Fruit fly (Drosophila melanogaster) whole organism, embryonic: Measurements from ENCODE around the gene Hinfp.

Source experiments
- CG11398 ChIP-seq: fragments of 200-800 bp; sonication (Bioruptor generic); optimal IDR thresholded peaks from 2 replicates; lab custom pipeline; 2016; ENCODE audit warnings: missing biosample characterization, missing genetic modification characterization
- CG13424 ChIP-seq: fragments of 200-800 bp; sonication (Bioruptor generic); optimal IDR thresholded peaks from 2 replicates; lab custom pipeline; 2019; ENCODE audit warnings: missing biosample characterization, mild to moderate bottlenecking, missing genetic modification characterization, moderate library complexity
- CG14441 ChIP-seq: fragments of 200-800 bp; sonication (Bioruptor generic); IDR thresholded peaks from 2 replicates; pipeline ENCODE4 v1.3.6; 2022; ENCODE audit warnings: missing biosample characterization, missing genetic modification characterization
- CG16813 ChIP-seq: fragments of 200-800 bp; sonication (Bioruptor generic); IDR thresholded peaks from 3 replicates; pipeline ENCODE4 v1.3.6; 2022; ENCODE audit warnings: missing biosample characterization, missing genetic modification characterization; ENCODE audit not compliant: partially characterized antibody
- CG17328 ChIP-seq: fragments of 200-800 bp; sonication (Bioruptor generic); IDR thresholded peaks from 2 replicates; pipeline ENCODE4 v1.3.6; 2022; ENCODE audit warnings: missing biosample characterization, missing genetic modification characterization
- CG17359 ChIP-seq: fragments of 200-800 bp; sonication (Bioruptor generic); optimal IDR thresholded peaks from 3 replicates; lab custom pipeline; 2018; ENCODE audit warnings: missing biosample characterization, mild to moderate bottlenecking, missing genetic modification characterization, moderate library complexity
- CG17612 ChIP-seq: fragments of 200-800 bp; sonication (Bioruptor generic); IDR thresholded peaks from 2 replicates; pipeline ENCODE4 v1.3.6; 2022; ENCODE audit warnings: missing biosample characterization, missing genetic modification characterization
- CG17912 ChIP-seq: fragments of 200-800 bp; sonication (Bioruptor generic); optimal IDR thresholded peaks from 2 replicates; lab custom pipeline; 2018; ENCODE audit warnings: missing biosample characterization, mild to moderate bottlenecking, missing genetic modification characterization
- CG1792 ChIP-seq: fragments of 200-800 bp; sonication (Bioruptor generic); optimal IDR thresholded peaks from 2 replicates; lab custom pipeline; 2016; ENCODE audit warnings: missing biosample characterization, missing genetic modification characterization
- CG31224 ChIP-seq: fragments of 200-800 bp; sonication (Bioruptor generic); IDR thresholded peaks from 2 replicates; pipeline ENCODE4 v1.3.6; 2022; ENCODE audit warnings: missing biosample characterization, missing genetic modification characterization
- CG4360 ChIP-seq: fragments of 200-800 bp; sonication (Bioruptor generic); IDR thresholded peaks from 2 replicates; pipeline ENCODE4 v1.3.6; 2022; ENCODE audit warnings: missing biosample characterization, missing genetic modification characterization
- CG5180 ChIP-seq: fragments of 200-800 bp; sonication (Bioruptor generic); optimal IDR thresholded peaks from 3 replicates; lab custom pipeline; 2017; ENCODE audit warnings: missing biosample characterization, missing genetic modification characterization, mild to moderate bottlenecking, moderate library complexity, missing genetic modification reagents
- CG5245 ChIP-seq: fragments of 200-800 bp; sonication (Bioruptor generic); optimal IDR thresholded peaks from 3 replicates; lab custom pipeline; 2016; ENCODE audit warnings: missing biosample characterization, missing genetic modification characterization
- CG8388 ChIP-seq: fragments of 200-800 bp; sonication (Bioruptor generic); optimal IDR thresholded peaks from 2 replicates; lab custom pipeline; 2019; ENCODE audit warnings: missing biosample characterization, mild to moderate bottlenecking, missing genetic modification characterization, moderate library complexity
- CkIIα-i1 ChIP-seq: fragments of 200-800 bp; sonication (Bioruptor generic); IDR thresholded peaks from 2 replicates; pipeline ENCODE4 v1.3.6; 2022; ENCODE audit warnings: missing biosample characterization, missing genetic modification characterization
- CrebB ChIP-seq: fragments of 200-800 bp; sonication (Bioruptor generic); optimal IDR thresholded peaks from 3 replicates; lab custom pipeline; 2018; ENCODE audit warnings: missing biosample characterization, mild to moderate bottlenecking, missing genetic modification characterization
- D ChIP-seq, 2 experiments: fragments of 200-800 bp in 1 of 2; fragments of >200 bp in 1 of 2; sonication (Bioruptor generic) in 1 of 2; optimal IDR thresholded peaks; 2 replicates in 1 of 2; 3 replicates in 1 of 2; lab custom pipeline; 2017; ENCODE audit warnings: mild to moderate bottlenecking in 1 of 2, missing biosample characterization in 1 of 2, missing genetic modification characterization in 1 of 2, missing genetic modification reagents in 1 of 2
- Deaf1 ChIP-seq: fragments of 200-800 bp; optimal IDR thresholded peaks from 3 replicates; lab custom pipeline; 2019; ENCODE audit warnings: missing biosample characterization, mild to moderate bottlenecking, missing genetic modification characterization, moderate library complexity
- Dfd ChIP-seq, 2 experiments: fragments of >200 bp; optimal IDR thresholded peaks; 2 replicates each; lab custom pipeline; 2017; ENCODE audit warnings: missing biosample characterization in 2 of 2, missing genetic modification characterization in 2 of 2
- E2f2 ChIP-seq: fragments of 200-800 bp; sonication (Bioruptor generic); IDR thresholded peaks from 2 replicates; pipeline ENCODE4 v1.3.6; 2022; ENCODE audit warnings: missing biosample characterization, missing genetic modification characterization
- Eip74EF ChIP-seq, 2 experiments: fragments of 200-800 bp in 1 of 2; fragments of >200 bp in 1 of 2; sonication (Bioruptor generic) in 1 of 2; optimal IDR thresholded peaks; 2 replicates each; lab custom pipeline; 2017 to 2019; ENCODE audit warnings: missing biosample characterization in 2 of 2, missing genetic modification characterization in 2 of 2, mild to moderate bottlenecking in 1 of 2, moderate library complexity in 1 of 2
- Hand ChIP-seq: fragments of 200-800 bp; sonication (Bioruptor generic); optimal IDR thresholded peaks from 2 replicates; lab custom pipeline; 2017; ENCODE audit warnings: mild to moderate bottlenecking, missing biosample characterization, missing genetic modification reagents, missing genetic modification characterization
- Med ChIP-seq: fragments of 200-800 bp; sonication (Bioruptor generic); peaks from one replicate; lab custom pipeline; 2016; ENCODE audit warnings: missing biosample characterization, missing genetic modification characterization, mild to moderate bottlenecking, inconsistent platforms, moderate library complexity
- NFAT ChIP-seq: fragments of 200-800 bp; sonication (Bioruptor generic); IDR thresholded peaks from 2 replicates; pipeline ENCODE4 v1.3.6; 2022; ENCODE audit warnings: missing biosample characterization, missing genetic modification characterization
- Nf-YC ChIP-seq: fragments of 200-800 bp; optimal IDR thresholded peaks from 3 replicates; lab custom pipeline; 2019; ENCODE audit warnings: missing biosample characterization, mild to moderate bottlenecking, missing genetic modification characterization, moderate library complexity
- Optix ChIP-seq: fragments of 200-800 bp; sonication (Bioruptor generic); IDR thresholded peaks from 3 replicates; pipeline ENCODE4 v1.3.6; 2022; ENCODE audit warnings: missing biosample characterization, missing genetic modification characterization
- Ssrp ChIP-seq: fragments of 200-800 bp; sonication (Bioruptor generic); optimal IDR thresholded peaks from 2 replicates; lab custom pipeline; 2018; ENCODE audit warnings: missing biosample characterization, mild to moderate bottlenecking, missing genetic modification characterization, moderate library complexity
- Stat92E ChIP-seq, 3 experiments: fragments of >200 bp in 2 of 3; fragments of 200-800 bp in 1 of 3; sonication (Bioruptor generic) in 1 of 3; optimal IDR thresholded peaks; 2 replicates each; lab custom pipeline; 2017 to 2019; ENCODE audit warnings: missing biosample characterization in 3 of 3, missing genetic modification characterization in 3 of 3, mild to moderate bottlenecking in 1 of 3, moderate library complexity in 1 of 3
- TFAM ChIP-seq: fragments of 200-800 bp; sonication (Bioruptor generic); optimal IDR thresholded peaks from 2 replicates; lab custom pipeline; 2017; ENCODE audit warnings: missing biosample characterization, missing genetic modification characterization, inconsistent platforms
- Trl ChIP-seq, 3 experiments: fragments of >200 bp in 2 of 3; fragments of 200-800 bp in 1 of 3; sonication (Bioruptor generic) in 1 of 3; optimal IDR thresholded peaks; 2 replicates in 1 of 3; 3 replicates in 2 of 3; lab custom pipeline; 2016 to 2017; ENCODE audit warnings: missing biosample characterization in 1 of 3, missing genetic modification characterization in 1 of 3
- Vsx1 ChIP-seq: fragments of 200-800 bp; sonication (Bioruptor generic); optimal IDR thresholded peaks from 2 replicates; lab custom pipeline; 2017; ENCODE audit warnings: missing biosample characterization, mild to moderate bottlenecking, missing genetic modification characterization, missing genetic modification reagents
- amos ChIP-seq: fragments of 200-800 bp; sonication (Bioruptor generic); IDR thresholded peaks from 2 replicates; pipeline ENCODE4 v1.3.6; 2022; ENCODE audit warnings: missing biosample characterization, missing genetic modification characterization; ENCODE audit not compliant: partially characterized antibody
- ase ChIP-seq: fragments of 200-800 bp; sonication (Bioruptor generic); IDR thresholded peaks from 3 replicates; pipeline ENCODE4 v1.3.6; 2022; ENCODE audit warnings: missing biosample characterization, missing genetic modification characterization
- da ChIP-seq: fragments of 200-800 bp; sonication (Bioruptor generic); optimal IDR thresholded peaks from 2 replicates; lab custom pipeline; 2016; ENCODE audit warnings: missing biosample characterization, missing genetic modification characterization
- esg ChIP-seq: fragments of 200-800 bp; sonication (Bioruptor generic); conservative IDR thresholded peaks from 2 replicates; pipeline ENCODE4 v1.3.6; 2022; ENCODE audit warnings: missing biosample characterization, missing genetic modification characterization
- fd3F ChIP-seq: fragments of 200-800 bp; sonication (Bioruptor generic); optimal IDR thresholded peaks from 2 replicates; lab custom pipeline; 2018; ENCODE audit warnings: missing biosample characterization, mild to moderate bottlenecking, missing genetic modification characterization, moderate library complexity
- grau ChIP-seq: fragments of 200-800 bp; optimal IDR thresholded peaks from 3 replicates; lab custom pipeline; 2019; ENCODE audit warnings: missing biosample characterization, mild to moderate bottlenecking, missing genetic modification characterization, moderate library complexity
- grn ChIP-seq: fragments of 200-800 bp; sonication (Bioruptor generic); optimal IDR thresholded peaks from 3 replicates; lab custom pipeline; 2017; ENCODE audit warnings: missing biosample characterization, missing genetic modification characterization
- gro ChIP-seq: fragments of 200-800 bp; sonication (Bioruptor generic); optimal IDR thresholded peaks from 2 replicates; lab custom pipeline; 2016; ENCODE audit warnings: missing biosample characterization, missing genetic modification characterization
- h ChIP-seq: fragments of >200 bp; optimal IDR thresholded peaks from 2 replicates; lab custom pipeline; 2017
- kni ChIP-seq: fragments of 200-800 bp; sonication (Bioruptor generic); optimal IDR thresholded peaks from 3 replicates; lab custom pipeline; 2017; ENCODE audit warnings: mild to moderate bottlenecking, missing biosample characterization, missing genetic modification reagents, missing genetic modification characterization
- maf-S ChIP-seq: fragments of 200-800 bp; sonication (Bioruptor generic); optimal IDR thresholded peaks from 2 replicates; lab custom pipeline; 2016; ENCODE audit warnings: missing biosample characterization, missing genetic modification characterization
- otp ChIP-seq: fragments of 200-800 bp; sonication (Bioruptor generic); IDR thresholded peaks from 3 replicates; pipeline ENCODE4, ENCODE4 v1.3.6; 2022; ENCODE audit warnings: missing biosample characterization, missing genetic modification characterization
- peb ChIP-seq: fragments of 200-800 bp; sonication (Bioruptor generic); IDR thresholded peaks from 2 replicates; pipeline ENCODE4 v1.3.6; 2022; ENCODE audit warnings: missing biosample characterization, missing genetic modification characterization
- scrt ChIP-seq: fragments of 200-800 bp; sonication (Bioruptor generic); optimal IDR thresholded peaks from 2 replicates; lab custom pipeline; 2018; ENCODE audit warnings: missing biosample characterization, mild to moderate bottlenecking, missing genetic modification characterization, moderate library complexity
- shn ChIP-seq: fragments of 200-800 bp; sonication (Bioruptor generic); optimal IDR thresholded peaks from 3 replicates; lab custom pipeline; 2016; ENCODE audit warnings: missing biosample characterization, missing genetic modification characterization
- tin ChIP-seq: fragments of 200-800 bp; sonication (Bioruptor generic); optimal IDR thresholded peaks from 3 replicates; lab custom pipeline; 2016; ENCODE audit warnings: missing biosample characterization, missing genetic modification characterization
- ttk ChIP-seq: fragments of 200-800 bp; sonication (Bioruptor generic); IDR thresholded peaks from 2 replicates; pipeline ENCODE4 v2.1.2; 2022; ENCODE audit warnings: missing biosample characterization, missing genetic modification characterization
- usp ChIP-seq: fragments of >200 bp; optimal IDR thresholded peaks from 2 replicates; lab custom pipeline; 2017; ENCODE audit warnings: missing biosample characterization, missing genetic modification characterization
- vvl ChIP-seq: fragments of 200-800 bp; sonication (Bioruptor generic); IDR thresholded peaks from 2 replicates; pipeline ENCODE4 v1.3.6; 2022; ENCODE audit warnings: missing biosample characterization, missing genetic modification characterization

The Hinfp gene

DNA sequence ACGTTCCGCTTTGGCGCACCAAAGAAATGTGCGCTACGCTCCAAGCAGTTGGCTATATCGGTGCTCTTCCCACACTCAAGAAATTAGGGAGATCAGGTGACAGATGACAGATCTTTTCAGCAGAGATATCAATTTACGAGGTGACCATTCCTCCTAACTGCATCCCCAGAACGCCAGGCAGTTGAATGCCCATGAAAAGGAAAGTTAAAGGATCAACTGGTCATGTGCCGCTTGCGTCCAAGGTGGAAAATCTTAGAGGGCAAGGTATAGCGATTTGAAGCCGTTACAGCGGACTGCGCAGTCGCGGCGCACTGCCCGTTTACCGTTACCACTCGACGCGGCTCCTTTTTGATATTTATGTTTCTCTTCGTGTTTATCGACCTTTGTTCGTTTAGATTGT is 6.8 kb upstream of the Hinfp start (continued):
- TF ChIP-seq h (no peak), vvl (GFP tag; lab: Robert Waterston, UW) (no peak), Med (GFP tag; lab: Kevin White, UChicago) (peak; percentile 84), CG17328 (GFP tag; lab: Robert Waterston, UW) (peak; percentile 17; the same call in 1 of the 2 replicates), Trl (optimal IDR thresholded peaks at IDR 0.05; lab: Kevin White, UChicago) (no peak), Trl (GFP tag; optimal IDR thresholded peaks at IDR 0.05; lab: Kevin White, UChicago) (no peak), CG5245 (GFP tag; lab: Kevin White, UChicago) (peak; percentile 0), Optix (0 out of 3 replicates have a peak, but pooled peaks have one; percentile 26), da (no peak), CG16813 (GFP tag; lab: Robert Waterston, UW) (no peak), CkIIα-i1 (no peak), Ssrp (tag; lab: Kevin White, UChicago) (peak; percentile 28), grau (peak; percentile 45), Hand (no peak), ase (no peak), Vsx1 (GFP tag; lab: Kevin White, UChicago) (no peak), D (optimal IDR thresholded peaks at IDR 0.05; lab: Kevin White, UChicago) (no peak), D (GFP tag; optimal IDR thresholded peaks at IDR 0.05; lab: Kevin White, UChicago) (peak; percentile 25), kni (GFP tag; lab: Kevin White, UChicago) (no peak), scrt (no peak), CG4360 (no peak), amos (GFP tag; lab: Robert Waterston, UW) (no peak), tin (GFP tag; lab: Kevin White, UChicago) (no peak), usp (GFP tag; lab: Kevin White, UChicago) (no peak), otp (GFP tag; lab: Robert Waterston, UW) (no peak), peb (GFP tag; lab: Robert Waterston, UW) (no peak), CG17612 (GFP tag; lab: Robert Waterston, UW) (no peak), grn (GFP tag; lab: Kevin White, UChicago) (no peak), gro (GFP tag; lab: Kevin White, UChicago) (peak; percentile 12), CG17359 (tag; lab: Kevin White, UChicago) (no peak), CG13424 (tag; lab: Kevin White, UChicago) (peak; percentile 11), E2f2 (GFP tag; lab: Robert Waterston, UW) (0 out of 2 replicates have a peak, but pooled peaks have one; percentile 13), Nf-YC (tag; lab: Kevin White, UChicago) (no peak), Eip74EF (GFP tag; optimal IDR thresholded peaks at IDR 0.05; lab: Kevin White, UChicago) (no peak), CG14441 (GFP tag; lab: Robert Waterston, UW) (no peak), fd3F (no peak), TFAM (no peak), shn (peak; percentile 28), CG17912 (GFP tag; lab: Kevin White, UChicago) (no peak), Dfd (GFP tag; optimal IDR thresholded peaks at IDR 0.05; lab: Kevin White, UChicago) (no peak), maf-S (GFP tag; lab: Kevin White, UChicago) (peak; percentile 24), CG1792 (peak; percentile 1), ttk (GFP tag; lab: Robert Waterston, UW) (0 out of 2 replicates have a peak, but pooled peaks have one; percentile 31), CG31224 (no peak), CG5180 (GFP tag; lab: Kevin White, UChicago) (peak; percentile 3), CG11398 (GFP tag; lab: Kevin White, UChicago) (peak; percentile 2), CrebB (tag; lab: Kevin White, UChicago) (no peak), esg (GFP tag; lab: Robert Waterston, UW) (0 out of 2 replicates have a peak, but pooled peaks have one; percentile 30), Stat92E (GFP tag; optimal IDR thresholded peaks at IDR 0.05; lab: Kevin White, UChicago) (no peak), CG8388 (GFP tag; lab: Kevin White, UChicago) (no peak), Deaf1 (tag; lab: Kevin White, UChicago) (no peak), NFAT (GFP tag; lab: Robert Waterston, UW) (no peak)
